Fruit fly (Drosophila melanogaster) whole organism, embryonic: ENCODE data around the gene CG43055.
A peak's percentile ranks its signal among the peaks of the same experiment; 100 is the strongest.

Source experiments
- Asciz ChIP-seq: fragments of 200-800 bp; sonication (Bioruptor generic); optimal IDR thresholded peaks from 2 replicates; lab custom pipeline; 2017; ENCODE audit warnings: missing biosample characterization, mild to moderate bottlenecking, missing genetic modification characterization, missing genetic modification reagents
- CG10147 ChIP-seq: fragments of 200-800 bp; sonication (Bioruptor generic); optimal IDR thresholded peaks from 2 replicates; lab custom pipeline; 2019; ENCODE audit warnings: missing biosample characterization, mild to moderate bottlenecking, missing genetic modification characterization, moderate library complexity
- CG10979 ChIP-seq: fragments of 200-800 bp; sonication (Bioruptor generic); optimal IDR thresholded peaks from 2 replicates; lab custom pipeline; 2018; ENCODE audit warnings: missing biosample characterization, mild to moderate bottlenecking, missing genetic modification characterization, moderate library complexity
- CG12744 ChIP-seq: fragments of 200-800 bp; sonication (Bioruptor generic); optimal IDR thresholded peaks from 2 replicates; lab custom pipeline; 2016; ENCODE audit warnings: missing biosample characterization, missing genetic modification characterization
- CG15073 ChIP-seq: fragments of 200-800 bp; sonication (Bioruptor generic); optimal IDR thresholded peaks from 2 replicates; lab custom pipeline; 2016; ENCODE audit warnings: missing biosample characterization, missing genetic modification characterization
- CG1529 ChIP-seq: fragments of 200-800 bp; sonication (Bioruptor generic); optimal IDR thresholded peaks from 3 replicates; lab custom pipeline; 2018; ENCODE audit warnings: missing biosample characterization, missing genetic modification characterization
- CG15601 ChIP-seq: fragments of 200-800 bp; sonication (Bioruptor generic); optimal IDR thresholded peaks from 3 replicates; lab custom pipeline; 2019; ENCODE audit warnings: missing biosample characterization, mild to moderate bottlenecking, missing genetic modification characterization, moderate library complexity
- CG16813 ChIP-seq: fragments of 200-800 bp; sonication (Bioruptor generic); IDR thresholded peaks from 3 replicates; pipeline ENCODE4 v1.3.6; 2022; ENCODE audit warnings: missing biosample characterization, missing genetic modification characterization; ENCODE audit not compliant: partially characterized antibody
- CG16815 ChIP-seq: fragments of 200-800 bp; sonication (Bioruptor generic); optimal IDR thresholded peaks from 3 replicates; lab custom pipeline; 2017; ENCODE audit warnings: missing biosample characterization, mild to moderate bottlenecking, missing genetic modification characterization
- CG34224 ChIP-seq: fragments of 200-800 bp; sonication (Bioruptor generic); IDR thresholded peaks from 3 replicates; pipeline ENCODE4 v1.3.6; 2022; ENCODE audit warnings: missing biosample characterization, missing genetic modification characterization; ENCODE audit not compliant: partially characterized antibody
- CG3847 ChIP-seq: fragments of 200-800 bp; sonication (Bioruptor generic); IDR thresholded peaks from 2 replicates; pipeline ENCODE4 v1.3.6; 2022; ENCODE audit warnings: missing biosample characterization, missing genetic modification characterization
- CG4360 ChIP-seq: fragments of 200-800 bp; sonication (Bioruptor generic); IDR thresholded peaks from 2 replicates; pipeline ENCODE4 v1.3.6; 2022; ENCODE audit warnings: missing biosample characterization, missing genetic modification characterization
- CG5953 ChIP-seq: fragments of 200-800 bp; sonication (Bioruptor generic); IDR thresholded peaks from 2 replicates; pipeline ENCODE4 v1.3.6; 2022; ENCODE audit warnings: missing biosample characterization, missing genetic modification characterization
- CG6683 ChIP-seq: fragments of 200-800 bp; sonication (Bioruptor generic); optimal IDR thresholded peaks from 2 replicates; lab custom pipeline; 2017; ENCODE audit warnings: missing biosample characterization, mild to moderate bottlenecking, missing genetic modification characterization, missing genetic modification reagents
- CG6854 ChIP-seq: fragments of 200-800 bp; sonication (Bioruptor generic); optimal IDR thresholded peaks from 3 replicates; lab custom pipeline; 2017; ENCODE audit warnings: missing biosample characterization, mild to moderate bottlenecking, missing genetic modification characterization
- CG8089 ChIP-seq: fragments of 200-800 bp; sonication (Bioruptor generic); optimal IDR thresholded peaks from 3 replicates; lab custom pipeline; 2016; ENCODE audit warnings: missing biosample characterization, missing genetic modification characterization
- CG8281 ChIP-seq: fragments of 200-800 bp; sonication (Bioruptor generic); optimal IDR thresholded peaks from 2 replicates; lab custom pipeline; 2018; ENCODE audit warnings: missing biosample characterization, mild to moderate bottlenecking, missing genetic modification characterization, moderate library complexity
- CG8765 ChIP-seq: fragments of 200-800 bp; sonication (Bioruptor generic); IDR thresholded peaks from 2 replicates; pipeline ENCODE4 v1.3.6; 2022; ENCODE audit warnings: missing biosample characterization, missing genetic modification characterization
- CrebB ChIP-seq: fragments of 200-800 bp; sonication (Bioruptor generic); optimal IDR thresholded peaks from 3 replicates; lab custom pipeline; 2018; ENCODE audit warnings: missing biosample characterization, mild to moderate bottlenecking, missing genetic modification characterization
- Drgx ChIP-seq: fragments of 200-800 bp; sonication (Bioruptor generic); IDR thresholded peaks from 2 replicates; pipeline ENCODE4 v1.3.6; 2022; ENCODE audit warnings: missing biosample characterization, missing genetic modification characterization
- Ets97D ChIP-seq: fragments of 200-800 bp; sonication (Bioruptor generic); optimal IDR thresholded peaks from 3 replicates; lab custom pipeline; 2016; ENCODE audit warnings: missing biosample characterization, missing genetic modification characterization
- Fer3 ChIP-seq: fragments of 200-800 bp; sonication (Bioruptor generic); optimal IDR thresholded peaks from 2 replicates; lab custom pipeline; 2018; ENCODE audit warnings: missing biosample characterization, mild to moderate bottlenecking, missing genetic modification characterization, moderate library complexity
- HLH3B ChIP-seq: fragments of 200-800 bp; sonication (Bioruptor generic); IDR thresholded peaks from 2 replicates; pipeline ENCODE4 v1.3.6; 2022; ENCODE audit warnings: missing biosample characterization, missing genetic modification characterization
- Hey ChIP-seq: fragments of 200-800 bp; sonication (Bioruptor generic); optimal IDR thresholded peaks from 3 replicates; lab custom pipeline; 2018; ENCODE audit warnings: missing biosample characterization, mild to moderate bottlenecking, missing genetic modification characterization
- Hr51 ChIP-seq, 2 experiments: fragments of 200-800 bp; sonication (Bioruptor generic); optimal IDR thresholded peaks; 2 replicates in 1 of 2; 3 replicates in 1 of 2; lab custom pipeline; 2016 to 2018; ENCODE audit warnings: missing biosample characterization in 2 of 2, missing genetic modification characterization in 2 of 2, mild to moderate bottlenecking in 1 of 2, moderate library complexity in 1 of 2
- MESR4 ChIP-seq: fragments of 200-800 bp; sonication (Bioruptor generic); optimal IDR thresholded peaks from 2 replicates; lab custom pipeline; 2018; ENCODE audit warnings: missing biosample characterization, mild to moderate bottlenecking, missing genetic modification characterization, moderate library complexity
- NK7.1 ChIP-seq: fragments of 200-800 bp; sonication (Bioruptor generic); optimal IDR thresholded peaks from 3 replicates; lab custom pipeline; 2016; ENCODE audit warnings: missing biosample characterization, missing genetic modification characterization
- Sin3A ChIP-seq: fragments of >200 bp; optimal IDR thresholded peaks from 2 replicates; lab custom pipeline; 2018
- Ssrp ChIP-seq: fragments of 200-800 bp; sonication (Bioruptor generic); optimal IDR thresholded peaks from 2 replicates; lab custom pipeline; 2018; ENCODE audit warnings: missing biosample characterization, mild to moderate bottlenecking, missing genetic modification characterization, moderate library complexity
- abd-A ChIP-seq: fragments of 200-800 bp; sonication (Bioruptor generic); optimal IDR thresholded peaks from 3 replicates; lab custom pipeline; 2019; ENCODE audit warnings: missing biosample characterization, mild to moderate bottlenecking, missing genetic modification characterization, moderate library complexity
- aop ChIP-seq: fragments of 200-800 bp; sonication (Bioruptor generic); IDR thresholded peaks from 2 replicates; pipeline ENCODE4 v1.3.6; 2022; ENCODE audit warnings: missing biosample characterization, missing genetic modification characterization
- ato ChIP-seq: fragments of 200-800 bp; sonication (Bioruptor generic); IDR thresholded peaks from 2 replicates; pipeline ENCODE4 v1.3.6; 2022; ENCODE audit warnings: missing biosample characterization, missing genetic modification characterization; ENCODE audit not compliant: partially characterized antibody
- cato ChIP-seq: fragments of 200-800 bp; sonication (Bioruptor generic); optimal IDR thresholded peaks from 2 replicates; lab custom pipeline; 2016; ENCODE audit warnings: missing biosample characterization, missing genetic modification characterization, borderline replicate concordance
- crc ChIP-seq: fragments of 200-800 bp; sonication (Bioruptor generic); optimal IDR thresholded peaks from 2 replicates; lab custom pipeline; 2016; ENCODE audit warnings: missing biosample characterization, missing genetic modification characterization
- da ChIP-seq: fragments of 200-800 bp; sonication (Bioruptor generic); optimal IDR thresholded peaks from 2 replicates; lab custom pipeline; 2016; ENCODE audit warnings: missing biosample characterization, missing genetic modification characterization
- ems ChIP-seq: fragments of 200-800 bp; sonication (Bioruptor generic); optimal IDR thresholded peaks from 3 replicates; lab custom pipeline; 2016; ENCODE audit warnings: missing biosample characterization, missing genetic modification characterization
- fd64A ChIP-seq: fragments of 200-800 bp; sonication (Bioruptor generic); optimal IDR thresholded peaks from 3 replicates; lab custom pipeline; 2018; ENCODE audit warnings: missing biosample characterization, mild to moderate bottlenecking, missing genetic modification characterization
- fd96Cb ChIP-seq: fragments of 200-800 bp; sonication (Bioruptor generic); optimal IDR thresholded peaks from 2 replicates; lab custom pipeline; 2018; ENCODE audit warnings: missing biosample characterization, mild to moderate bottlenecking, missing genetic modification characterization, moderate library complexity
- gfzf ChIP-seq: fragments of 200-800 bp; sonication (Bioruptor generic); optimal IDR thresholded peaks from 2 replicates; lab custom pipeline; 2016; ENCODE audit warnings: missing biosample characterization, mild to moderate bottlenecking, missing genetic modification characterization, moderate library complexity
- grn ChIP-seq: fragments of 200-800 bp; sonication (Bioruptor generic); optimal IDR thresholded peaks from 3 replicates; lab custom pipeline; 2017; ENCODE audit warnings: missing biosample characterization, missing genetic modification characterization
- luna ChIP-seq: fragments of 200-800 bp; sonication (Bioruptor generic); optimal IDR thresholded peaks from 2 replicates; lab custom pipeline; 2016; ENCODE audit warnings: missing biosample characterization, missing genetic modification characterization
- nau ChIP-seq: fragments of 200-800 bp; sonication (Bioruptor generic); optimal IDR thresholded peaks from 3 replicates; lab custom pipeline; 2017; ENCODE audit warnings: missing biosample characterization, mild to moderate bottlenecking, missing genetic modification characterization, missing genetic modification reagents
- oc ChIP-seq: fragments of 200-800 bp; sonication (Bioruptor generic); optimal IDR thresholded peaks from 2 replicates; lab custom pipeline; 2018; ENCODE audit warnings: missing biosample characterization, mild to moderate bottlenecking, missing genetic modification characterization, moderate library complexity
- p53 ChIP-seq: fragments of 200-800 bp; sonication (Bioruptor generic); optimal IDR thresholded peaks from 2 replicates; lab custom pipeline; 2016; ENCODE audit warnings: missing biosample characterization, missing genetic modification characterization
- scrt ChIP-seq: fragments of 200-800 bp; sonication (Bioruptor generic); optimal IDR thresholded peaks from 2 replicates; lab custom pipeline; 2018; ENCODE audit warnings: missing biosample characterization, mild to moderate bottlenecking, missing genetic modification characterization, moderate library complexity
- sens-2 ChIP-seq: fragments of 200-800 bp; sonication (Bioruptor generic); IDR thresholded peaks from 2 replicates; pipeline ENCODE4 v1.3.6; 2022; ENCODE audit warnings: missing biosample characterization, missing genetic modification characterization
- ssp ChIP-seq: fragments of 200-800 bp; sonication (Bioruptor generic); IDR thresholded peaks from 2 replicates; pipeline ENCODE4 v1.3.6; 2022; ENCODE audit warnings: missing biosample characterization, missing genetic modification characterization
- wek ChIP-seq: fragments of 200-800 bp; sonication (Bioruptor generic); optimal IDR thresholded peaks from 3 replicates; lab custom pipeline; 2018; ENCODE audit warnings: missing biosample characterization, mild to moderate bottlenecking, missing genetic modification characterization, moderate library complexity
- zfh2 ChIP-seq: fragments of 200-800 bp; sonication (Bioruptor generic); optimal IDR thresholded peaks from 2 replicates; lab custom pipeline; 2016; ENCODE audit warnings: missing biosample characterization, missing genetic modification characterization

The CG43055 gene

dm6 chr2L:4458119-4459056, 47.4 kb downstream of the CG43055 start, which contains the start of gene RpL27A (continued):
- peak; percentile 72 for TF ChIP-seq Fer3
- peak; percentile 58; the same call in 1 of the 2 replicates for TF ChIP-seq CG4360 (GFP tag; lab: Robert Waterston, UW)
- peak; percentile 65 for TF ChIP-seq CG16813
- TF ChIP-seq crc (GFP tag; lab: Kevin White, UChicago), result peak; percentile 38
- TF ChIP-seq CG8089 (GFP tag; lab: Kevin White, UChicago), result peak; percentile 72
- no peak for TF ChIP-seq CG15073 (GFP tag; lab: Kevin White, UChicago)
- TF ChIP-seq CG12744 (GFP tag; lab: Kevin White, UChicago), result peak; percentile 10
- peak; percentile 82 for TF ChIP-seq Hey
- TF ChIP-seq p53 (GFP tag; lab: Kevin White, UChicago), result peak; percentile 44
- peak; percentile 73 for TF ChIP-seq scrt
- TF ChIP-seq aop, result no peak
- peak; percentile 31 for TF ChIP-seq cato (GFP tag; lab: Kevin White, UChicago)
- peak; percentile 71 for TF ChIP-seq gfzf
- peak; percentile 80 for TF ChIP-seq fd64A (GFP tag; lab: Kevin White, UChicago)
- peak; percentile 20 for TF ChIP-seq CG6683 (GFP tag; lab: Kevin White, UChicago)
- TF ChIP-seq CG10147, result peak; percentile 53
- TF ChIP-seq grn, result no peak
- TF ChIP-seq CG34224 (GFP tag; lab: Robert Waterston, UW), result no peak
- no peak for TF ChIP-seq abd-A

- no peak for TF ChIP-seq ato (GFP tag; lab: Robert Waterston, UW)
- peak; percentile 69 for TF ChIP-seq CG15601 (tag; lab: Kevin White, UChicago)
- TF ChIP-seq Sin3A (lab: Kevin White, UChicago), result peak; percentile 77
- TF ChIP-seq nau (GFP tag; lab: Kevin White, UChicago), result no peak
- no peak for TF ChIP-seq CG8765 (GFP tag; lab: Robert Waterston, UW)
- peak; percentile 30 for TF ChIP-seq Ets97D (GFP tag; lab: Kevin White, UChicago)
- no peak for TF ChIP-seq Asciz (GFP tag; lab: Kevin White, UChicago)
- TF ChIP-seq CG34224 (GFP tag; lab: Robert Waterston, UW), result no peak
- no peak for TF ChIP-seq da (GFP tag; lab: Kevin White, UChicago)
- no peak for TF ChIP-seq CG16815 (GFP tag; lab: Kevin White, UChicago)
- no peak for TF ChIP-seq CG5953 (GFP tag; lab: Robert Waterston, UW)
- TF ChIP-seq HLH3B, result no peak
- TF ChIP-seq wek (GFP tag; lab: Kevin White, UChicago), result no peak
- TF ChIP-seq ssp, result no peak
- TF ChIP-seq CG3847 (GFP tag; lab: Robert Waterston, UW), result peak; percentile 67
- no peak for TF ChIP-seq oc (tag; lab: Kevin White, UChicago)
- no peak for TF ChIP-seq NK7.1 (GFP tag; lab: Kevin White, UChicago)
- no peak for TF ChIP-seq CG1529 (GFP tag; lab: Kevin White, UChicago)
- TF ChIP-seq Drgx (GFP tag; lab: Robert Waterston, UW), result no peak
- TF ChIP-seq luna (GFP tag; lab: Kevin White, UChicago), result no peak
- TF ChIP-seq fd96Cb, result no peak
- no peak for TF ChIP-seq MESR4 (GFP tag; lab: Kevin White, UChicago)
- TF ChIP-seq ems (GFP tag; lab: Kevin White, UChicago), result peak; percentile 35
- TF ChIP-seq CG10979 (tag; lab: Kevin White, UChicago), result peak; percentile 20
- TF ChIP-seq zfh2 (GFP tag; lab: Kevin White, UChicago), result peak; percentile 15
- no peak for TF ChIP-seq CrebB (tag; lab: Kevin White, UChicago)
- TF ChIP-seq Ssrp (tag; lab: Kevin White, UChicago), result no peak
- TF ChIP-seq sens-2 (GFP tag; lab: Robert Waterston, UW), result no peak
- TF ChIP-seq gfzf, result no peak
- TF ChIP-seq Hr51 (GFP tag; optimal IDR thresholded peaks at IDR 0.05; lab: Kevin White, UChicago), result peak in 1 of 2 experiments; percentile 44
- TF ChIP-seq CG6854, result no peak
- TF ChIP-seq CG8281 (tag; lab: Kevin White, UChicago), result no peak
Observed at dm6 chr2L:4459543-4459942, 48.6 kb downstream of the CG43055 start, which contains the start of the genes mRpL27 and CG15435. mRpL27 (minus strand) TSS chr2L:4459638. CG15435 (plus strand) TSS chr2L:4459729.
